Worm (Caenorhabditis elegans): Measurements from ENCODE around the gene rle-1.

ce11 chrIII:10935944-10936343, at the start of gene rle-1:
- TF ChIP-seq cog-1 (tag; optimal IDR thresholded peaks at IDR 0.05) (no peak), T22C8.4 (GFP tag; IDR thresholded peaks at IDR 0.05) (no peak), ztf-29 (GFP tag; IDR thresholded peaks at IDR 0.05) (no peak), ztf-23 (GFP tag; IDR thresholded peaks at IDR 0.05) (no peak), klf-2 (GFP tag; conservative IDR thresholded peaks at IDR 0.05) (no peak), flt-1 (GFP tag; IDR thresholded peaks at IDR 0.05) (no peak), ref-1 (GFP tag; conservative IDR thresholded peaks at IDR 0.05) (no peak)

Measured in whole organism, midembryonic.